Worm (Caenorhabditis elegans): ENCODE measurements around the gene T08G3.13.
A peak's percentile ranks its signal among the peaks of the same experiment; 100 is the strongest.

T08G3.13 gene

DNA sequence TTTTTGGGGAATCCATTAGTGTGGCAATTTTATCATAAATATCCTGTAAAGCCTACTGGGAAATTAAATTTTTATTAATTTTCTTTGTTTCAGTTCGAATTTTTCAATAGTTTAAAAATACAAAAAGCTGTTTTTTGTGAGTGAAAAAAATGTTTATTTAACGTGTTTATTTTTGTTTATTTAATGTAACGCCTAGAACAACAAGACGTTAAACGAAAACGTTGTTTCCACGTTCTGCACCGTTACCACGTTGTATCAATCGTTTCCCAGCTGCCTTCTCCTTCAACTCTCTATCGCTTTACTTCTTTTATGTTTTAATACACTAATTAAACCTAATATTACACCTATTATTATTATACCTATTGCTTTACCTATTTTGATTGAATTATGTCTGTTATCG lies at the start of gene T08G3.13:
Gene T08G3.13 (plus strand): TSS at position 301 of the 400 bp plus-strand sequence.
- TF ChIP-seq elt-3 (tag; optimal IDR thresholded peaks at IDR 0.05) (no peak), F13H6.1 (tag; optimal IDR thresholded peaks at IDR 0.05) (no peak), nhr-23 (tag; optimal IDR thresholded peaks at IDR 0.05) (no peak), mab-5 (tag; optimal IDR thresholded peaks at IDR 0.05) (no peak), lin-39 (tag; optimal IDR thresholded peaks at IDR 0.05) (no peak), dmd-4 (tag; optimal IDR thresholded peaks at IDR 0.05) (no peak), alr-1 (tag; optimal IDR thresholded peaks at IDR 0.05) (no peak), nhr-11 (tag; optimal IDR thresholded peaks at IDR 0.05) (no peak), zag-1 (tag; optimal IDR thresholded peaks at IDR 0.05) (no peak), nhr-10 (tag; optimal IDR thresholded peaks at IDR 0.05) (no peak), R02D3.7 (tag; optimal IDR thresholded peaks at IDR 0.05) (no peak), nhr-6 (tag; optimal IDR thresholded peaks at IDR 0.05) (no peak), crh-2 (tag; optimal IDR thresholded peaks at IDR 0.05) (no peak), aly-2 (tag; optimal IDR thresholded peaks at IDR 0.05) (no peak), mdl-1 (tag; optimal IDR thresholded peaks at IDR 0.05) (no peak), sma-9 (GFP tag; optimal IDR thresholded peaks at IDR 0.05) (no peak), sma-9 (tag; optimal IDR thresholded peaks at IDR 0.05) (no peak), lsy-2 (tag; optimal IDR thresholded peaks at IDR 0.05) (no peak)

DNA sequence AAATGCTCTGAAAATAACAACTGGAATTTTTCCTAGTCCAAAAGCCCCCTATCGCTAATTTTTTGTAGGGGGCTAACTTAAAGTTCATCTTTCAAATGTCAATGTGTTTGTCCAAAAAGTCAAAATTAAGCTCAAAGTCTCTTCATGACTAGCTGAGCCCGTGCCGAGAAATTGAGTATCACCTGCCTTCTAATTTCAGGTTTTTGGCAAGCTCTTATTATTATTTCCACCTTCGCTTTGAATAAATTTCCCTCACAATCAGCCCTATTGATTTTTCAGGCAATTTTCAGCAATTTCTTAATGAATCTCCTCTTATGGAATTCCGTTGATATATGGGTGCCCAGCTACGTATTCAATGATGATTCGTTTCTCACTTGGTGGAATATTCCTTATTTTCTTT lies 48.4 kb upstream of the T08G3.13 start, which contains the start of gene sre-36:
Gene sre-36 (plus strand): TSS at position 301 of the 400 bp plus-strand sequence.
- TF ChIP-seq elt-3 (tag; optimal IDR thresholded peaks at IDR 0.05) (no peak), R02D3.7 (tag; optimal IDR thresholded peaks at IDR 0.05) (no peak), nhr-10 (tag; optimal IDR thresholded peaks at IDR 0.05) (no peak), ceh-82 (tag; optimal IDR thresholded peaks at IDR 0.05) (no peak), lin-13 (GFP tag; optimal IDR thresholded peaks at IDR 0.05) (no peak), ztf-1 (GFP tag; conservative IDR thresholded peaks at IDR 0.05) (no peak)

DNA sequence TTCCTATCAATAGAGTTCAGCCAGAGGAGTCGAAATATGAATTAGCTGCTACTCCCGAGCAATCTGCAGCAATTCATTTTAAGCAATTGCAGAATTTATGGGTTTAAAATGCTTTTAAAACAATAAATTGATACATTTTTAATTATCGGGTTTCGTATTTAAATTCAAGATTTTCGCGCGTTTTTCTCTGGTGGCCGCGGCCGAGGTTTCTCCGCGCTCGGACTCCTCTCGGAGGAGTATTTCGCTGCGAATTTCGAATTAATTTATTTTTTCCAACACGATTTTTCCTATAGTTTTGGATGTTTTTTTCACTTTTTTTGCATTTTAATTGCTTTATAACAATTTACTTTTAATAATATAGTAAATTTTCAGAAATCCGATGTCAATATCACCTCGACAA lies 46.3 kb upstream of the T08G3.13 start, which contains the start of gene F13A7.14:
Gene F13A7.14 (plus strand): TSS at position 373 of the 400 bp plus-strand sequence.
- TF ChIP-seq sma-3 (GFP tag; optimal IDR thresholded peaks at IDR 0.05) (peak; percentile 89), C34F6.9 (tag; optimal IDR thresholded peaks at IDR 0.05) (peak; percentile 72), lsy-2 (tag; optimal IDR thresholded peaks at IDR 0.05) (peak; percentile 58 to 83), R02D3.7 (tag; optimal IDR thresholded peaks at IDR 0.05) (peak; percentile 33), mab-5 (tag; optimal IDR thresholded peaks at IDR 0.05) (peak; percentile 41), ztf-4 (tag; optimal IDR thresholded peaks at IDR 0.05) (peak; percentile 28), mbf-1 (tag; optimal IDR thresholded peaks at IDR 0.05) (no peak), ceh-16 (tag; optimal IDR thresholded peaks at IDR 0.05) (peak; percentile 77), crh-2 (tag; optimal IDR thresholded peaks at IDR 0.05) (peak; percentile 75), nhr-21 (tag; optimal IDR thresholded peaks at IDR 0.05) (peak; percentile 76), ztf-11 (tag; optimal IDR thresholded peaks at IDR 0.05) (no peak), ZK546.5 (tag; optimal IDR thresholded peaks at IDR 0.05) (no peak), gmeb-1 (tag; optimal IDR thresholded peaks at IDR 0.05) (peak; percentile 97), lin-11 (tag; optimal IDR thresholded peaks at IDR 0.05) (peak; percentile 64), lin-13 (GFP tag; optimal IDR thresholded peaks at IDR 0.05) (peak; percentile 79), zag-1 (tag; optimal IDR thresholded peaks at IDR 0.05) (no peak), unc-55 (GFP tag; optimal IDR thresholded peaks at IDR 0.05) (peak; percentile 85), nhr-23 (tag; optimal IDR thresholded peaks at IDR 0.05) (no peak), nhr-25 (tag; optimal IDR thresholded peaks at IDR 0.05) (peak; percentile 68), egl-27 (tag; optimal IDR thresholded peaks at IDR 0.05) (peak; percentile 61), nhr-10 (tag; optimal IDR thresholded peaks at IDR 0.05) (peak; percentile 40), sem-4 (tag; optimal IDR thresholded peaks at IDR 0.05) (peak; percentile 58), mdl-1 (tag; optimal IDR thresholded peaks at IDR 0.05) (no peak), ztf-1 (GFP tag; conservative IDR thresholded peaks at IDR 0.05) (no peak), F13H6.1 (tag; optimal IDR thresholded peaks at IDR 0.05) (peak; percentile 80), blmp-1 (tag; optimal IDR thresholded peaks at IDR 0.05; ENCODE audit: insufficient read depth) (peak; percentile 16), alr-1 (tag; optimal IDR thresholded peaks at IDR 0.05) (no peak), sma-9 (GFP tag; optimal IDR thresholded peaks at IDR 0.05) (peak; percentile 94), sma-9 (tag; optimal IDR thresholded peaks at IDR 0.05) (no peak), fos-1 (tag; optimal IDR thresholded peaks at IDR 0.05) (peak; percentile 4)

DNA sequence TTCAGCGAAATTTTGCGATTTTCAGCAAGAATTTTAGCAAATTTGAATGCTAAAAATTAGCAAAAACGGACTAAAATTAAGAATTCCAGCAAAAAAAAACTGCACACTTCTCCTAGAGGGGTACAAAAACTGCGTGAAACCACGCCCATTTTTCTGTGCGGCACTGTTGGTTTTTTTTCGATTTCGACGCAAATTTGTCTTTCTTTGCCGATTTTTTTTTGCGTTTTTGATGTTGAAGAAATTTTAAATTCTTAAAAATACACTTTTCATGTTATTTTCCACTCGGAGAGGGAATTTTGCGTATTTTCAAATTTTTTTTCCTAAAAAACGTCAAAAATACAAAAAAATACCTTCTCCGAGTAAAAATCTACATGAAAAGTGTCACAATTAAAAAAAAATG lies 43.9 kb upstream of the T08G3.13 start, which contains the start of gene syp-1:
Gene syp-1 (plus strand): TSS at position 301 of the 400 bp plus-strand sequence.
- TF ChIP-seq skn-1 (tag; optimal IDR thresholded peaks at IDR 0.05) (no peak), sma-9 (GFP tag; optimal IDR thresholded peaks at IDR 0.05) (no peak), sma-9 (tag; optimal IDR thresholded peaks at IDR 0.05) (no peak), elt-3 (tag; optimal IDR thresholded peaks at IDR 0.05) (no peak), nhr-237 (tag; optimal IDR thresholded peaks at IDR 0.05) (no peak), zag-1 (tag; optimal IDR thresholded peaks at IDR 0.05) (no peak), lin-11 (tag; optimal IDR thresholded peaks at IDR 0.05) (no peak), nhr-12 (tag; optimal IDR thresholded peaks at IDR 0.05) (no peak), ceh-16 (tag; optimal IDR thresholded peaks at IDR 0.05) (no peak), unc-62 (GFP tag; optimal IDR thresholded peaks at IDR 0.05) (no peak), mdl-1 (tag; optimal IDR thresholded peaks at IDR 0.05) (no peak), lin-39 (tag; optimal IDR thresholded peaks at IDR 0.05) (no peak)
